Fruit fly (Drosophila melanogaster): ENCODE results near the gene CG3213.

Gene CG3213

dm6 chr2L:3480443-3480839 lies 39.0 kb downstream of the CG3213 start (continued):
- no peak for TF ChIP-seq run (tag; optimal IDR thresholded peaks at IDR 0.05)
- TF ChIP-seq Sox100B (GFP tag; optimal IDR thresholded peaks at IDR 0.05) = no peak
- TF ChIP-seq Hr39 (optimal IDR thresholded peaks at IDR 0.05) = no peak
- TF ChIP-seq CG2712 (tag; optimal IDR thresholded peaks at IDR 0.05) = peak; percentile 28
- no peak for TF ChIP-seq CG9727 (GFP tag; optimal IDR thresholded peaks at IDR 0.05)
- no peak for TF ChIP-seq Atf-2 (GFP tag; optimal IDR thresholded peaks at IDR 0.05)
- TF ChIP-seq E2f2 (GFP tag; IDR thresholded peaks at IDR 0.05) = peak; percentile 80
- no peak for TF ChIP-seq so (GFP tag; IDR thresholded peaks at IDR 0.05)

DNA sequence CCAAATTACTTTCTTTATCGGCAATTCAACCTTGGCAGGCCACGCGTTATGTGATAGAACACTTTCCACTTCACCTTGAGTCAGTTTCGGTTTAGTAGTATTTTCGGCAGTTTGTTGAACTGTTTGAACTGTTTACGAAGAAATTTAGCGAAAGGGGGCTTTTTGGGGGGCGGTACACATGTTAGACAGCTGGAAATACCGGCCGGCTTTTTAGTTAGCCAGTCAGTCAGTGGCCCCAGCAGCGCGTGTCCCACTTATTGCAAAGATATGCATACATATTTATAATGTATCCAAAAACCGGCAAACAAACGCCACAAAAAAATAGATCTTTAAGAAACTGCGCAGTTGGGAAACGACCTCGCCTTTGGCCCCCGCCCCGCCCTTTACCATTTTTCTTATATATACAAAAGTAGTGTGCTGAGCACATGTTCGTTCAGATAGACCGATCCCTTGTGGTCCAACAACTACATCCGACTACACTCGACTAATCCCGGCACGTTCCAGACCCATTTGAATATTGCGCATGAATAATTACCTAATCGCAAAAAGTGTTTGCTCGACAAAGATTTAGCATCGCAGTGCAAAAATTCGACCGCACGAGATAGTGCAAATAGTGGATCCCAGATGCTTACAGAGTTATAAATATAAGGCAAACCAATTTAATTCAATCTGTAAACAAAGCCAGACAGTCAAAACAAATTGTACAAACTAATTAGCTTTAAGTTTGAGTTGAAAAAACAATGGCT lies 39.6 kb downstream of the CG3213 start:
- TF ChIP-seq cwo (GFP tag; optimal IDR thresholded peaks at IDR 0.05) = peak; percentile 96
- TF ChIP-seq sug (tag; optimal IDR thresholded peaks at IDR 0.05) = peak; percentile 43
- peak; percentile 2 for TF ChIP-seq nau (GFP tag; optimal IDR thresholded peaks at IDR 0.05)
- 0 out of 2 replicates have a peak, but pooled peaks have one; percentile 31 for TF ChIP-seq tna (GFP tag; IDR thresholded peaks at IDR 0.05; ENCODE audit: partially characterized antibody)
- no peak for TF ChIP-seq CG8478 (optimal IDR thresholded peaks at IDR 0.05)
- peak; percentile 67 for TF ChIP-seq sens (GFP tag)
- TF ChIP-seq CG10979 (tag; optimal IDR thresholded peaks at IDR 0.05) = no peak
- TF ChIP-seq mam (GFP tag; optimal IDR thresholded peaks at IDR 0.05) = no peak
- peak; percentile 69 for TF ChIP-seq kah (GFP tag; optimal IDR thresholded peaks at IDR 0.05)
- TF ChIP-seq CG32767 (GFP tag; IDR thresholded peaks at IDR 0.05) = peak; percentile 67; the same call in 1 of the 2 replicates
- 0 out of 2 replicates have a peak, but pooled peaks have one; percentile 3 for TF ChIP-seq CG9932 (GFP tag; IDR thresholded peaks at IDR 0.05)
- 0 out of 2 replicates have a peak, but pooled peaks have one; percentile 3 for TF ChIP-seq CG16779 (GFP tag; IDR thresholded peaks at IDR 0.05)
- TF ChIP-seq Ssrp (tag; optimal IDR thresholded peaks at IDR 0.05) = no peak
- TF ChIP-seq dm (GFP tag; optimal IDR thresholded peaks at IDR 0.05) = no peak
- TF ChIP-seq CG13624 (GFP tag; optimal IDR thresholded peaks at IDR 0.05) = peak; percentile 95
- TF ChIP-seq Pdp1 (GFP tag; optimal IDR thresholded peaks at IDR 0.05) = peak in 1 of 2 experiments; percentile 26
- no peak for TF ChIP-seq gsb-n (tag; optimal IDR thresholded peaks at IDR 0.05)
- TF ChIP-seq CG16813 (GFP tag; IDR thresholded peaks at IDR 0.05; ENCODE audit: partially characterized antibody) = 0 out of 3 replicates have a peak, but pooled peaks have one; percentile 14
- TF ChIP-seq Lim3 (GFP tag; IDR thresholded peaks at IDR 0.05) = no peak
- TF ChIP-seq CG34376 (GFP tag; optimal IDR thresholded peaks at IDR 0.05) = peak; percentile 11
- TF ChIP-seq CG15269 (tag; optimal IDR thresholded peaks at IDR 0.05) = no peak
- peak; percentile 19 for TF ChIP-seq lab (GFP tag; optimal IDR thresholded peaks at IDR 0.05)
- no peak for TF ChIP-seq Sry-β (GFP tag; optimal IDR thresholded peaks at IDR 0.05)
- TF ChIP-seq HHEX (GFP tag; optimal IDR thresholded peaks at IDR 0.05) = no peak
- no peak for TF ChIP-seq CG9797 (GFP tag; optimal IDR thresholded peaks at IDR 0.05)
- TF ChIP-seq crol (GFP tag; IDR thresholded peaks at IDR 0.05) = peak; percentile 66; the same call in 1 of the 2 replicates
- no peak for TF ChIP-seq Bteb2 (GFP tag; optimal IDR thresholded peaks at IDR 0.05)
- no peak for TF ChIP-seq Opbp (GFP tag; IDR thresholded peaks at IDR 0.05; ENCODE audit: partially characterized antibody)
- TF ChIP-seq CG13287 (GFP tag; IDR thresholded peaks at IDR 0.05; ENCODE audit: partially characterized antibody) = peak; percentile 18; the same call in 1 of the 2 replicates
- TF ChIP-seq CG3407 (GFP tag; optimal IDR thresholded peaks at IDR 0.05) = no peak
- peak; percentile 27 for TF ChIP-seq CG18599 (GFP tag; optimal IDR thresholded peaks at IDR 0.05)
- TF ChIP-seq Hey (tag; optimal IDR thresholded peaks at IDR 0.05) = peak; percentile 56
- peak; percentile 52; the same call in 1 of the 3 replicates for TF ChIP-seq ci (GFP tag; IDR thresholded peaks at IDR 0.05)
- TF ChIP-seq CG10543 (GFP tag; optimal IDR thresholded peaks at IDR 0.05) = peak; percentile 59
- TF ChIP-seq NFAT (GFP tag; IDR thresholded peaks at IDR 0.05) = 0 out of 2 replicates have a peak, but pooled peaks have one; percentile 14
- TF ChIP-seq Atf6 (GFP tag; IDR thresholded peaks at IDR 0.05) = peak; percentile 58
- TF ChIP-seq chinmo (GFP tag; IDR thresholded peaks at IDR 0.05; ENCODE audit: partially characterized antibody) = peak; percentile 69; the same call in 1 of the 4 replicates
- peak; percentile 2 for TF ChIP-seq Vsx1 (GFP tag; optimal IDR thresholded peaks at IDR 0.05)
- TF ChIP-seq CG13894 (tag; optimal IDR thresholded peaks at IDR 0.05) = peak; percentile 65

Data from whole organism, embryonic.